Fruit fly (Drosophila melanogaster): ENCODE data around the gene CG1368.

DNA sequence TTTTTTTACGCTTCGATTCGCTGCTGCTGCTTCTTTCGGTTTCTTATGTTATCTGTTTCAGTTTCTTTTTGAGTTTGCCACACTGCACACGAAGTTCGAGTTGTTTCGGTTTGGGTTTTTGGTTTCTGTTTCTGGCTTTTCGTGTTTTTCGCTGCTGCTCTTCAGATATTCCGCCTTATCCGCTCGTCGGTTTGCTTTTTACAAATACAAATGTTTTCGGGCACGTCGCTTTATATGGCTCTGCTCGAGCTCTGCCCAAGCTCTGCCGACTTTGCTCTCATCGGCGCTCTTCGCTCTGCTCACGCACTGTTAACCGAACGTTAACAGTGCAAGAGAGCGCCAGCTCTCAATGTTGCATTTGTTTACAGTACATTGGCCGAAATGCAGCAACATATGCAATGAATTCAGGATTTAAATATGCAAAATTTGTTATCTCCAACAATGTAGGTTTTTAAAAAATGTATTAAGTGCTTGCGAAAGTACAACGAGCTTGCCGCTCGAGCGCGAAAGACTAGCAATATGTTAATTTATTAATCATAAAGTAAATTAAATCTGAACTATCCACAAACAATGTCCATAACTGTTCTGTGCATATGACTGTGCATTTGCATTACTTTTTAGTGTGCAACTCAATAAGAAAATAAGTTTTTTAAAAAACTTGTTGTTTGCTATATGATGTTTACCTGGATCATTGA, 36.8 kb downstream of the CG1368 start:
- no peak for TF ChIP-seq Sin3A (optimal IDR thresholded peaks at IDR 0.05)
- TF ChIP-seq Myc (optimal IDR thresholded peaks at IDR 0.05): no peak
- no peak for TF ChIP-seq ttk (optimal IDR thresholded peaks at IDR 0.05)

Measured in Kc167 (cell line).